Fruit fly (Drosophila melanogaster) whole organism, embryonic: Measurements from ENCODE around the gene SoYb.

Experiments used
- Ada2b ChIP-seq: fragments of 200-800 bp; sonication (Bioruptor generic); IDR thresholded peaks from 2 replicates; pipeline ENCODE4 v1.3.6; 2022; ENCODE audit warnings: missing biosample characterization, missing genetic modification characterization
- Adf1 ChIP-seq: fragments of 200-800 bp; sonication (Bioruptor generic); IDR thresholded peaks from 2 replicates; pipeline ENCODE4 v1.3.6; 2022; ENCODE audit warnings: missing biosample characterization, missing genetic modification characterization
- CG1024 ChIP-seq: fragments of 200-800 bp; sonication (Bioruptor generic); IDR thresholded peaks from 2 replicates; pipeline ENCODE4 v1.3.6; 2022; ENCODE audit warnings: missing biosample characterization, missing genetic modification characterization
- CG11696 ChIP-seq: fragments of 200-800 bp; sonication (Bioruptor generic); IDR thresholded peaks from 2 replicates; pipeline ENCODE4 v1.3.6; 2022; ENCODE audit warnings: missing biosample characterization, missing genetic modification characterization
- CG12104 ChIP-seq: fragments of 200-800 bp; sonication (Bioruptor generic); optimal IDR thresholded peaks from 3 replicates; lab custom pipeline; 2016; ENCODE audit warnings: missing biosample characterization, missing genetic modification characterization
- CG13123 ChIP-seq: fragments of 200-800 bp; sonication (Bioruptor generic); optimal IDR thresholded peaks from 2 replicates; lab custom pipeline; 2016; ENCODE audit warnings: missing biosample characterization, missing genetic modification characterization
- CG15269 ChIP-seq: fragments of 200-800 bp; sonication (Bioruptor generic); optimal IDR thresholded peaks from 2 replicates; lab custom pipeline; 2018; ENCODE audit warnings: missing biosample characterization, mild to moderate bottlenecking, missing genetic modification characterization, moderate library complexity
- CG1792 ChIP-seq: fragments of 200-800 bp; sonication (Bioruptor generic); optimal IDR thresholded peaks from 2 replicates; lab custom pipeline; 2016; ENCODE audit warnings: missing biosample characterization, missing genetic modification characterization
- CG3163 ChIP-seq: fragments of 200-800 bp; sonication (Bioruptor generic); optimal IDR thresholded peaks from 3 replicates; lab custom pipeline; 2016; ENCODE audit warnings: missing biosample characterization, missing genetic modification characterization
- CG32772 ChIP-seq: fragments of 200-800 bp; sonication (Bioruptor generic); IDR thresholded peaks from 2 replicates; pipeline ENCODE4 v1.3.6; 2022; ENCODE audit warnings: missing biosample characterization, missing genetic modification characterization
- CG34376 ChIP-seq: fragments of 200-800 bp; sonication (Bioruptor generic); optimal IDR thresholded peaks from 2 replicates; lab custom pipeline; 2018; ENCODE audit warnings: missing biosample characterization, mild to moderate bottlenecking, missing genetic modification characterization
- CG4730 ChIP-seq: fragments of 200-800 bp; sonication (Bioruptor generic); IDR thresholded peaks from 2 replicates; pipeline ENCODE4 v1.3.6; 2022; ENCODE audit warnings: missing biosample characterization, missing genetic modification characterization
- CG7963 ChIP-seq: fragments of 200-800 bp; sonication (Bioruptor generic); IDR thresholded peaks from 3 replicates; pipeline ENCODE4 v1.3.6; 2022; ENCODE audit warnings: missing biosample characterization, missing genetic modification characterization; ENCODE audit not compliant: partially characterized antibody
- CG7987 ChIP-seq: fragments of 200-800 bp; sonication (Bioruptor generic); optimal IDR thresholded peaks from 2 replicates; lab custom pipeline; 2018; ENCODE audit warnings: missing biosample characterization, mild to moderate bottlenecking, missing genetic modification characterization, moderate library complexity
- CG8924 ChIP-seq: fragments of 200-800 bp; optimal IDR thresholded peaks from 3 replicates; lab custom pipeline; 2019; ENCODE audit warnings: missing biosample characterization, mild to moderate bottlenecking, missing genetic modification characterization, moderate library complexity
- CG9437 ChIP-seq: fragments of 200-800 bp; sonication (Bioruptor generic); optimal IDR thresholded peaks from 2 replicates; lab custom pipeline; 2018; ENCODE audit warnings: missing biosample characterization, mild to moderate bottlenecking, missing genetic modification characterization
- CHES-1-like ChIP-seq: fragments of 200-800 bp; sonication (Bioruptor generic); optimal IDR thresholded peaks from 2 replicates; lab custom pipeline; 2016; ENCODE audit warnings: missing biosample characterization, missing genetic modification characterization
- CkIIα-i1 ChIP-seq: fragments of 200-800 bp; sonication (Bioruptor generic); IDR thresholded peaks from 2 replicates; pipeline ENCODE4 v1.3.6; 2022; ENCODE audit warnings: missing biosample characterization, missing genetic modification characterization
- D ChIP-seq, 2 experiments: fragments of 200-800 bp in 1 of 2; fragments of >200 bp in 1 of 2; sonication (Bioruptor generic) in 1 of 2; optimal IDR thresholded peaks; 2 replicates in 1 of 2; 3 replicates in 1 of 2; lab custom pipeline; 2017; ENCODE audit warnings: mild to moderate bottlenecking in 1 of 2, missing biosample characterization in 1 of 2, missing genetic modification characterization in 1 of 2, missing genetic modification reagents in 1 of 2
- Fer1 ChIP-seq: fragments of 200-800 bp; sonication (Bioruptor generic); optimal IDR thresholded peaks from 2 replicates; lab custom pipeline; 2017; ENCODE audit warnings: missing biosample characterization, mild to moderate bottlenecking, missing genetic modification characterization
- Kr ChIP-seq: fragments of 200-800 bp; sonication (Bioruptor generic); optimal IDR thresholded peaks from 2 replicates; lab custom pipeline; 2017; ENCODE audit warnings: missing biosample characterization, mild to moderate bottlenecking, missing genetic modification characterization
- Mad ChIP-seq: fragments of 200-800 bp; sonication (Bioruptor generic); optimal IDR thresholded peaks from 2 replicates; lab custom pipeline; 2016; ENCODE audit warnings: missing biosample characterization, missing genetic modification characterization
- Myb ChIP-seq: fragments of 200-800 bp; sonication (Bioruptor generic); optimal IDR thresholded peaks from 2 replicates; lab custom pipeline; 2016; ENCODE audit warnings: missing biosample characterization, missing genetic modification characterization
- Sox100B ChIP-seq: fragments of 200-800 bp; sonication (Bioruptor generic); optimal IDR thresholded peaks from 3 replicates; lab custom pipeline; 2018; ENCODE audit warnings: missing biosample characterization, mild to moderate bottlenecking, missing genetic modification characterization
- Spps ChIP-seq: fragments of 200-800 bp; sonication (Bioruptor generic); optimal IDR thresholded peaks from 2 replicates; lab custom pipeline; 2018; ENCODE audit warnings: missing biosample characterization, mild to moderate bottlenecking, missing genetic modification characterization
- Usf ChIP-seq: fragments of 200-800 bp; sonication (Bioruptor generic); optimal IDR thresholded peaks from 2 replicates; lab custom pipeline; 2017; ENCODE audit warnings: missing genotype, missing biosample characterization, missing genetic modification characterization
- abd-A ChIP-seq: fragments of 200-800 bp; sonication (Bioruptor generic); optimal IDR thresholded peaks from 3 replicates; lab custom pipeline; 2019; ENCODE audit warnings: missing biosample characterization, mild to moderate bottlenecking, missing genetic modification characterization, moderate library complexity
- ap ChIP-seq: fragments of 200-800 bp; sonication (Bioruptor generic); IDR thresholded peaks from 2 replicates; pipeline ENCODE4 v1.3.6; 2022; ENCODE audit warnings: missing biosample characterization, missing genetic modification characterization
- ara ChIP-seq: fragments of 200-800 bp; sonication (Bioruptor generic); IDR thresholded peaks from 2 replicates; pipeline ENCODE4 v1.3.6; 2022; ENCODE audit warnings: missing biosample characterization, missing genetic modification characterization
- cas ChIP-seq: fragments of 200-800 bp; sonication (Bioruptor generic); IDR thresholded peaks from 2 replicates; pipeline ENCODE4 v1.3.6; 2022; ENCODE audit warnings: missing biosample characterization, missing genetic modification characterization
- cwo ChIP-seq: fragments of 200-800 bp; sonication (Bioruptor generic); optimal IDR thresholded peaks from 3 replicates; lab custom pipeline; 2017; ENCODE audit warnings: missing biosample characterization, missing genetic modification characterization, mild to moderate bottlenecking, moderate library complexity, missing genetic modification reagents
- ewg ChIP-seq: fragments of 200-800 bp; sonication (Bioruptor generic); optimal IDR thresholded peaks from 3 replicates; lab custom pipeline; 2017; ENCODE audit warnings: mild to moderate bottlenecking, missing biosample characterization, missing genetic modification reagents, missing genetic modification characterization
- gcm ChIP-seq: fragments of 200-800 bp; sonication (Bioruptor generic); optimal IDR thresholded peaks from 2 replicates; lab custom pipeline; 2019; ENCODE audit warnings: missing biosample characterization, mild to moderate bottlenecking, missing genetic modification characterization, moderate library complexity
- gem ChIP-seq: fragments of 200-800 bp; sonication (Bioruptor generic); optimal IDR thresholded peaks from 2 replicates; lab custom pipeline; 2019; ENCODE audit warnings: missing biosample characterization, mild to moderate bottlenecking, missing genetic modification characterization, moderate library complexity
- gsb-n ChIP-seq: fragments of 200-800 bp; sonication (Bioruptor generic); optimal IDR thresholded peaks from 3 replicates; lab custom pipeline; 2018; ENCODE audit warnings: missing biosample characterization, mild to moderate bottlenecking, missing genetic modification characterization
- h ChIP-seq: fragments of >200 bp; optimal IDR thresholded peaks from 2 replicates; lab custom pipeline; 2017
- jigr1 ChIP-seq: fragments of 200-800 bp; sonication (Bioruptor generic); IDR thresholded peaks from 3 replicates; pipeline ENCODE4 v1.3.6; 2022; ENCODE audit warnings: missing biosample characterization, missing genetic modification characterization
- lov ChIP-seq, 2 experiments: fragments of 200-800 bp in 1 of 2; fragments of >200 bp in 1 of 2; sonication (Bioruptor generic) in 1 of 2; IDR thresholded peaks in 1 of 2; optimal IDR thresholded peaks in 1 of 2; 2 replicates in 1 of 2; 3 replicates in 1 of 2; pipeline versions ENCODE4 v1.3.6 to Lab custom; 2017 to 2022; ENCODE audit warnings: missing biosample characterization in 1 of 2, missing genetic modification characterization in 1 of 2
- mam ChIP-seq: fragments of 200-800 bp; sonication (Bioruptor generic); optimal IDR thresholded peaks from 3 replicates; lab custom pipeline; 2016; ENCODE audit warnings: missing biosample characterization, missing genetic modification characterization
- pan ChIP-seq, 4 experiments: fragments of >200 bp in 3 of 4; fragments of 200-800 bp in 1 of 4; sonication (Bioruptor generic) in 1 of 4; optimal IDR thresholded peaks in 3 of 4; IDR thresholded peaks in 1 of 4; 2 replicates each; pipeline versions ENCODE4 v1.3.6 to Lab custom; 2017 to 2022; ENCODE audit warnings: missing biosample characterization in 2 of 4, missing genetic modification characterization in 2 of 4, mixed read lengths in 1 of 4
- peb ChIP-seq: fragments of 200-800 bp; sonication (Bioruptor generic); IDR thresholded peaks from 2 replicates; pipeline ENCODE4 v1.3.6; 2022; ENCODE audit warnings: missing biosample characterization, missing genetic modification characterization
- pita ChIP-seq: fragments of 200-800 bp; sonication (Bioruptor generic); optimal IDR thresholded peaks from 2 replicates; lab custom pipeline; 2017; ENCODE audit warnings: missing biosample characterization, mild to moderate bottlenecking, missing genetic modification characterization
- prd ChIP-seq, 3 experiments: fragments of >200 bp in 2 of 3; fragments of 200-800 bp in 1 of 3; sonication (Bioruptor generic) in 1 of 3; optimal IDR thresholded peaks in 2 of 3; IDR thresholded peaks in 1 of 3; 2 replicates in 2 of 3; 3 replicates in 1 of 3; pipeline versions ENCODE4 v1.3.6 to Lab custom; 2017 to 2022; ENCODE audit warnings: missing biosample characterization in 1 of 3, missing genetic modification characterization in 1 of 3
- pzg ChIP-seq: fragments of 200-800 bp; sonication (Bioruptor generic); optimal IDR thresholded peaks from 3 replicates; lab custom pipeline; 2018; ENCODE audit warnings: missing biosample characterization, mild to moderate bottlenecking, missing genetic modification characterization, moderate library complexity
- so ChIP-seq: fragments of 200-800 bp; sonication (Bioruptor generic); IDR thresholded peaks from 3 replicates; pipeline ENCODE4 v1.3.6; 2022; ENCODE audit warnings: missing biosample characterization, missing genetic modification characterization
- trh ChIP-seq: fragments of 200-800 bp; sonication (Bioruptor generic); optimal IDR thresholded peaks from 2 replicates; lab custom pipeline; 2016; ENCODE audit warnings: missing biosample characterization, missing genetic modification characterization
- unc-4 ChIP-seq: fragments of 200-800 bp; sonication (Bioruptor generic); IDR thresholded peaks from 2 replicates; pipeline ENCODE4 v1.3.6; 2022; ENCODE audit warnings: missing biosample characterization, missing genetic modification characterization; ENCODE audit not compliant: partially characterized antibody

The SoYb gene

DNA sequence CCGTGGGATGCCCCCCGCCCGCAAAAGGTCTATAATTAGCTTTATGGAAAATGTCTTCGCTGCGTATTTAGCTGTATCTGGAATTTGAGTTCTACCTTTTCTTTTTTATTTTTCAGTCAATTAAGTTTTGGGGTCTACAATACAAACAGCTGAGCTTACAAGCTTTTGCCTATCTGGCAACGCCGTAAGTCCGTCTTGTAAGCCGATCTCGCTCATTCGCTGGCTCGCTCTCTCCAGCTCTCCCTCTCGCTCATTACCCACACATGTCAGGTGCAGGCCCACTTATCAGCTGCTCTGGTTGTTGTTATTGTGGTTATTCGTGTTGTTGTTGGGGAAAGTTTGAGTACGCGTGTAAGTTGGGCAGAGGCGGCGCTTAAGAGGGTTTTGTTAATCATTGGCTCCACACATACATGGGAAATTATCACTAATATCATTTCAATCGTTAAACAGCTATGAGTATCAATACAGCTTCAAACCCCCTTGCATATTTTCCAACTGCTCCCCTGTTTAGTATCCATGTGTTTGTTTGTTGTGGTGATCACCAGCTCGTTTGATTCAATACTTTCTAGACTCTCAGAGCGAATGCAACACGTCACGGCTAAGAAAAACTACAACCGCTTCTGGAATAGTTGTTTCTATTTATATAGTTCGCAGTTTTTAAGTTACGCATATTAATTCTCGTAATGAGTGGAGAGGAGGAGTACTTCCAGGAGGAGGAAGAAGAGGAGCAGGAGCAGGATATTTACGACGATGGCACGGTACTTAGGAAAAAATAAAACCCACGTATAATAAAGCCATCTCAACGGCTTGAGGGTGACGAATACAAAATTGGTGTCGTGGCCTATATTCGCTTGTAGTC is 7.5 kb upstream of the SoYb start (continued):
- no peak for TF ChIP-seq D (optimal IDR thresholded peaks at IDR 0.05; lab: Kevin White, UChicago)
- TF ChIP-seq D (GFP tag; optimal IDR thresholded peaks at IDR 0.05; lab: Kevin White, UChicago), result peak; percentile 92
- TF ChIP-seq CG3163 (GFP tag; lab: Kevin White, UChicago), result peak; percentile 91
- TF ChIP-seq Usf, result peak; percentile 95
- peak; percentile 94 for TF ChIP-seq CG12104
- TF ChIP-seq ewg (GFP tag; lab: Kevin White, UChicago), result peak; percentile 91
- TF ChIP-seq h (lab: Kevin White, UChicago), result no peak
- TF ChIP-seq cas (GFP tag; lab: Robert Waterston, UW), result peak; percentile 97
- peak; percentile 98 for TF ChIP-seq Ada2b
- TF ChIP-seq trh (GFP tag; lab: Kevin White, UChicago), result peak; percentile 86
- TF ChIP-seq so (GFP tag; lab: Robert Waterston, UW), result peak; percentile 97
- TF ChIP-seq CG1024 (GFP tag; lab: Robert Waterston, UW), result peak; percentile 91
- TF ChIP-seq CG4730 (GFP tag; lab: Robert Waterston, UW), result peak; percentile 96
- no peak for TF ChIP-seq CG7963 (GFP tag; lab: Robert Waterston, UW)
- peak; percentile 98 for TF ChIP-seq CHES-1-like
- TF ChIP-seq unc-4, result 0 out of 2 replicates have a peak, but pooled peaks have one; percentile 14
- TF ChIP-seq Sox100B (GFP tag; lab: Kevin White, UChicago), result peak; percentile 89
- TF ChIP-seq jigr1 (GFP tag; lab: Robert Waterston, UW), result peak; percentile 89
- TF ChIP-seq gem (tag; lab: Kevin White, UChicago), result peak; percentile 97
- no peak for TF ChIP-seq Kr (GFP tag; lab: Kevin White, UChicago)
- peak; percentile 95 for TF ChIP-seq ap (GFP tag; lab: Robert Waterston, UW)
- peak; percentile 94 for TF ChIP-seq cwo (GFP tag; lab: Kevin White, UChicago)
- peak; percentile 97 for TF ChIP-seq CG1792 (GFP tag; lab: Kevin White, UChicago)
- no peak for TF ChIP-seq pan (optimal IDR thresholded peaks at IDR 0.05; lab: Kevin White, UChicago)
- peak in 1 of 2 experiments; percentile 98 for TF ChIP-seq pan (GFP tag; optimal IDR thresholded peaks at IDR 0.05 in 1 of 2, IDR thresholded peaks at IDR 0.05 in 1 of 2)
- TF ChIP-seq Mad (GFP tag; lab: Kevin White, UChicago), result peak; percentile 95
- TF ChIP-seq gsb-n (tag; lab: Kevin White, UChicago), result peak; percentile 95
- TF ChIP-seq mam (GFP tag; lab: Kevin White, UChicago), result peak; percentile 99
- TF ChIP-seq pita (GFP tag; lab: Kevin White, UChicago), result no peak
- TF ChIP-seq Adf1 (GFP tag; lab: Robert Waterston, UW), result peak; percentile 84
- TF ChIP-seq gcm, result peak; percentile 94
- TF ChIP-seq abd-A, result no peak
- no peak for TF ChIP-seq lov (optimal IDR thresholded peaks at IDR 0.05; lab: Kevin White, UChicago)
- TF ChIP-seq lov (GFP tag; IDR thresholded peaks at IDR 0.05; lab: Robert Waterston, UW), result peak; percentile 92
- TF ChIP-seq CG15269 (tag; lab: Kevin White, UChicago), result peak; percentile 97
- peak; percentile 90 for TF ChIP-seq CG11696 (GFP tag; lab: Robert Waterston, UW)
- TF ChIP-seq peb (GFP tag; lab: Robert Waterston, UW), result peak; percentile 93
- peak; percentile 31 for TF ChIP-seq pzg (GFP tag; lab: Kevin White, UChicago)
- TF ChIP-seq CG32772 (GFP tag; lab: Robert Waterston, UW), result peak; percentile 97
- TF ChIP-seq CkIIα-i1 (GFP tag; lab: Robert Waterston, UW), result peak; percentile 88
- TF ChIP-seq ara, result peak; percentile 96
- TF ChIP-seq prd (optimal IDR thresholded peaks at IDR 0.05; lab: Kevin White, UChicago), result no peak
- peak; percentile 98 for TF ChIP-seq prd (GFP tag; IDR thresholded peaks at IDR 0.05; lab: Robert Waterston, UW)
- peak; percentile 90 for TF ChIP-seq Myb (GFP tag; lab: Kevin White, UChicago)
- peak; percentile 89 for TF ChIP-seq Spps (tag; lab: Kevin White, UChicago)
- peak; percentile 93 for TF ChIP-seq CG13123
- TF ChIP-seq CG8924, result peak; percentile 96
- TF ChIP-seq CG7987 (GFP tag; lab: Kevin White, UChicago), result peak; percentile 95
- no peak for TF ChIP-seq Fer1 (GFP tag; lab: Kevin White, UChicago)
- peak; percentile 75 for TF ChIP-seq CG9437 (GFP tag; lab: Kevin White, UChicago)
- TF ChIP-seq CG34376 (GFP tag; lab: Kevin White, UChicago), result peak; percentile 96
